Worm (Caenorhabditis elegans) whole organism, young adult: ENCODE measurements around the gene vms-1.
A peak's percentile ranks its signal among the peaks of the same experiment; 100 is the strongest.

Source experiments
- C06A6.2 ChIP-seq: fragments of 200-800 bp; sonication (Bioruptor generic); conservative IDR thresholded peaks from 2 replicates; pipeline ENCODE4 v1.3.6; 2022; ENCODE audit warnings: missing genetic modification characterization, missing compliant biosample characterization
- F22D6.2 ChIP-seq: sonication (generic microtip); optimal IDR thresholded peaks from 2 replicates; lab custom pipeline; 2016; ENCODE audit warnings: mild to moderate bottlenecking, missing genetic modification characterization, missing compliant biosample characterization
- F52B5.7 ChIP-seq: sonication (generic microtip); optimal IDR thresholded peaks from 2 replicates; lab custom pipeline; 2016; ENCODE audit warnings: mild to moderate bottlenecking, missing genetic modification characterization, missing compliant biosample characterization
- F55B11.4 ChIP-seq: sonication (generic microtip); optimal IDR thresholded peaks from 2 replicates; lab custom pipeline; 2016; ENCODE audit warnings: missing compliant biosample characterization, missing genetic modification characterization, borderline replicate concordance; ENCODE audit not compliant: insufficient read depth
- ZK185.1 ChIP-seq: sonication (generic microtip); optimal IDR thresholded peaks from 2 replicates; lab custom pipeline; 2016; ENCODE audit warnings: mild to moderate bottlenecking, missing genetic modification characterization, missing compliant biosample characterization; ENCODE audit not compliant: poor library complexity, severe bottlenecking
- aptf-2 ChIP-seq: fragments of 200-800 bp; sonication (Bioruptor generic); conservative IDR thresholded peaks from 2 replicates; pipeline ENCODE4 v1.3.6; 2022; ENCODE audit warnings: missing genetic modification reagents, missing genetic modification characterization, missing compliant biosample characterization
- attf-5 ChIP-seq: fragments of 200-800 bp; sonication (Bioruptor generic); optimal IDR thresholded peaks from 2 replicates; lab custom pipeline; 2018; ENCODE audit warnings: mild to moderate bottlenecking, missing genetic modification characterization, missing compliant biosample characterization
- bed-1 ChIP-seq: fragments of 200-800 bp; sonication (Bioruptor generic); IDR thresholded peaks from 2 replicates; pipeline ENCODE4 v1.3.6; 2022; ENCODE audit warnings: missing genetic modification reagents, missing genetic modification characterization, missing compliant biosample characterization
- bed-2 ChIP-seq: fragments of 200-800 bp; sonication (Bioruptor generic); IDR thresholded peaks from 2 replicates; pipeline ENCODE4 v1.3.6; 2022; ENCODE audit warnings: missing genetic modification reagents, missing genetic modification characterization, missing compliant biosample characterization
- cebp-1 ChIP-seq, 2 experiments: fragments of 200-800 bp in 1 of 2; sonication (Bioruptor generic) in 1 of 2; sonication (generic microtip) in 1 of 2; IDR thresholded peaks in 1 of 2; optimal IDR thresholded peaks in 1 of 2; 2 replicates each; pipeline versions ENCODE4 v1.3.6 to Lab custom; 2017 to 2022; ENCODE audit warnings: missing compliant biosample characterization in 2 of 2, missing genetic modification characterization in 2 of 2, mild to moderate bottlenecking in 1 of 2, missing genetic modification reagents in 1 of 2, moderate library complexity in 1 of 2
- ceh-27 ChIP-seq: fragments of 200-800 bp; sonication (Bioruptor generic); optimal IDR thresholded peaks from 2 replicates; lab custom pipeline; 2018; ENCODE audit warnings: mild to moderate bottlenecking, missing genetic modification characterization, moderate library complexity, missing compliant biosample characterization
- ceh-91 ChIP-seq: fragments of 200-800 bp; sonication (Bioruptor generic); IDR thresholded peaks from 2 replicates; pipeline ENCODE4 v1.3.6; 2022; ENCODE audit warnings: missing genetic modification reagents, missing genetic modification characterization, missing compliant biosample characterization
- dox-1 ChIP-seq: fragments of 200-800 bp; sonication (Bioruptor generic); IDR thresholded peaks from 2 replicates; pipeline ENCODE4 v1.3.6; 2022; ENCODE audit warnings: missing genetic modification reagents, missing genetic modification characterization, missing compliant biosample characterization
- dpff-1 ChIP-seq: sonication (generic microtip); optimal IDR thresholded peaks from 2 replicates; lab custom pipeline; 2017; ENCODE audit warnings: mild to moderate bottlenecking, missing genetic modification characterization, missing compliant biosample characterization
- dpl-1 ChIP-seq: fragments of 150-350 bp; optimal IDR thresholded peaks from 2 replicates; lab custom pipeline; 2014; ENCODE audit warnings: missing biosample characterization, missing genetic modification reagents, missing genetic modification characterization
- egl-44 ChIP-seq: fragments of 200-800 bp; sonication (Bioruptor generic); IDR thresholded peaks from 2 replicates; pipeline ENCODE4 v1.3.6; 2022; ENCODE audit warnings: missing genetic modification reagents, missing genetic modification characterization, missing compliant biosample characterization
- egrh-3 ChIP-seq: fragments of 200-800 bp; sonication (Bioruptor generic); IDR thresholded peaks from 2 replicates; pipeline ENCODE4 v1.3.6; 2022; ENCODE audit warnings: missing genetic modification reagents, missing genetic modification characterization, missing compliant biosample characterization
- hlh-26 ChIP-seq: fragments of 200-800 bp; sonication (Bioruptor generic); conservative IDR thresholded peaks from 2 replicates; pipeline ENCODE4 v1.3.6; 2022; ENCODE audit warnings: missing genetic modification reagents, missing genetic modification characterization, missing compliant biosample characterization
- hmg-20 ChIP-seq: fragments of 200-800 bp; sonication (Bioruptor generic); IDR thresholded peaks from 2 replicates; pipeline ENCODE4 v1.3.6; 2022; ENCODE audit warnings: missing genetic modification reagents, missing genetic modification characterization, missing compliant biosample characterization
- hsf-1 ChIP-seq: fragments of 200-800 bp; sonication (Bioruptor generic); IDR thresholded peaks from 2 replicates; pipeline ENCODE4 v1.3.6; 2022; ENCODE audit warnings: missing genetic modification reagents, missing genetic modification characterization, missing compliant biosample characterization
- let-526 ChIP-seq: fragments of 200-800 bp; sonication (Bioruptor generic); IDR thresholded peaks from 2 replicates; pipeline ENCODE4 v1.3.6; 2022; ENCODE audit warnings: missing genetic modification reagents, missing genetic modification characterization, missing compliant biosample characterization
- lin-35 ChIP-seq, 3 experiments: fragments of 150-350 bp in 2 of 3; sonication (generic microtip) in 1 of 3; optimal IDR thresholded peaks; 2 replicates each; lab custom pipeline; 2014 to 2018; ENCODE audit warnings: missing biosample characterization in 3 of 3, missing genetic modification characterization in 3 of 3, missing genetic modification reagents in 3 of 3
- lin-40 ChIP-seq: sonication (generic microtip); optimal IDR thresholded peaks from 2 replicates; lab custom pipeline; 2016; ENCODE audit warnings: missing genetic modification characterization, mild to moderate bottlenecking, missing compliant biosample characterization, missing genotype, missing genetic modification reagents
- lsy-27 ChIP-seq: sonication (generic microtip); optimal IDR thresholded peaks from 2 replicates; lab custom pipeline; 2017; ENCODE audit warnings: missing genetic modification characterization, mild to moderate bottlenecking, missing compliant biosample characterization, antibody characterized with exemption, missing genotype, borderline replicate concordance; ENCODE audit not compliant: insufficient read depth
- madf-10 ChIP-seq: sonication (generic microtip); optimal IDR thresholded peaks from 2 replicates; lab custom pipeline; 2016; ENCODE audit warnings: mild to moderate bottlenecking, missing genetic modification characterization, missing compliant biosample characterization
- madf-6 ChIP-seq: fragments of 200-800 bp; sonication (Bioruptor generic); IDR thresholded peaks from 2 replicates; pipeline ENCODE4 v1.3.6; 2022; ENCODE audit warnings: missing genetic modification reagents, missing genetic modification characterization, missing compliant biosample characterization
- nfya-1 ChIP-seq: sonication (generic microtip); optimal IDR thresholded peaks from 2 replicates; lab custom pipeline; 2017; ENCODE audit warnings: antibody characterized with exemption, missing compliant biosample characterization, missing genetic modification characterization, borderline replicate concordance; ENCODE audit not compliant: insufficient read depth
- nhr-27 ChIP-seq: fragments of 200-800 bp; sonication (Bioruptor generic); optimal IDR thresholded peaks from 2 replicates; lab custom pipeline; 2018; ENCODE audit warnings: mild to moderate bottlenecking, missing genetic modification characterization, moderate library complexity, missing compliant biosample characterization
- pha-4 ChIP-seq: fragments of 150-350 bp; sonication (generic microtip); optimal IDR thresholded peaks from 2 replicates; lab custom pipeline; 2014; ENCODE audit warnings: missing biosample characterization, missing genetic modification reagents, missing genetic modification characterization
- rcor-1 ChIP-seq: fragments of 200-800 bp; sonication (Bioruptor generic); IDR thresholded peaks from 2 replicates; pipeline ENCODE4 v1.3.6; 2022; ENCODE audit warnings: missing genetic modification reagents, missing genetic modification characterization, missing compliant biosample characterization
- rec-8 ChIP-seq, 2 experiments: sonication (generic microtip); optimal IDR thresholded peaks; 2 replicates each; lab custom pipeline; 2016; ENCODE audit warnings: mild to moderate bottlenecking in 2 of 2, missing genetic modification characterization in 2 of 2, missing genetic modification reagents in 2 of 2, missing genotype in 2 of 2, missing biosample characterization in 1 of 2, missing compliant biosample characterization in 1 of 2, moderate library complexity in 1 of 2
- repo-1 ChIP-seq: sonication (generic microtip); optimal IDR thresholded peaks from 2 replicates; lab custom pipeline; 2017; ENCODE audit warnings: mild to moderate bottlenecking, missing genetic modification characterization, missing compliant biosample characterization
- sdz-38 ChIP-seq: sonication (generic microtip); optimal IDR thresholded peaks from 2 replicates; lab custom pipeline; 2016; ENCODE audit warnings: missing genotype, missing genetic modification characterization, missing compliant biosample characterization
- sea-2 ChIP-seq: fragments of 200-800 bp; sonication (Bioruptor generic); IDR thresholded peaks from 2 replicates; pipeline ENCODE4 v1.3.6; 2022; ENCODE audit warnings: missing genetic modification characterization, missing compliant biosample characterization
- snpc-1.1 ChIP-seq: sonication (generic microtip); optimal IDR thresholded peaks from 2 replicates; lab custom pipeline; 2017; ENCODE audit warnings: missing genetic modification characterization, mild to moderate bottlenecking, missing compliant biosample characterization, antibody characterized with exemption, moderate library complexity, missing genotype, missing genetic modification reagents; ENCODE audit not compliant: insufficient read depth
- snpc-4 ChIP-seq, 5 experiments: fragments of 150-350 bp in 1 of 5; sonication (generic microtip) in 4 of 5; optimal IDR thresholded peaks; 2 replicates each; lab custom pipeline; 2014 to 2018; ENCODE audit warnings: missing genetic modification characterization in 5 of 5, missing biosample characterization in 3 of 5, antibody characterized with exemption in 2 of 5, mild to moderate bottlenecking in 2 of 5, missing compliant biosample characterization in 2 of 5, missing genotype in 2 of 5, moderate library complexity in 2 of 5, missing genetic modification reagents in 1 of 5
- somi-1 ChIP-seq: fragments of 200-800 bp; sonication (Bioruptor generic); optimal IDR thresholded peaks from 2 replicates; lab custom pipeline; 2018; ENCODE audit warnings: mild to moderate bottlenecking, missing genetic modification characterization, missing compliant biosample characterization
- tlf-1 ChIP-seq: fragments of 200-800 bp; sonication (Bioruptor generic); optimal IDR thresholded peaks from 2 replicates; lab custom pipeline; 2018; ENCODE audit warnings: mild to moderate bottlenecking, missing genetic modification characterization, missing compliant biosample characterization
- xnd-1 ChIP-seq: sonication (generic microtip); optimal IDR thresholded peaks from 2 replicates; lab custom pipeline; 2016; ENCODE audit warnings: missing genotype, missing genetic modification reagents, missing genetic modification characterization, missing compliant biosample characterization
- ztf-18 ChIP-seq: sonication (generic microtip); optimal IDR thresholded peaks from 2 replicates; lab custom pipeline; 2016; ENCODE audit warnings: missing genotype, mild to moderate bottlenecking, missing genetic modification characterization, missing compliant biosample characterization
- ztf-25 ChIP-seq: fragments of 200-800 bp; sonication (Bioruptor generic); IDR thresholded peaks from 2 replicates; pipeline ENCODE4 v1.3.6; 2022; ENCODE audit warnings: missing genetic modification reagents, missing genetic modification characterization, missing compliant biosample characterization
- ztf-26 ChIP-seq: sonication (generic microtip); optimal IDR thresholded peaks from 2 replicates; lab custom pipeline; 2017; ENCODE audit warnings: missing genetic modification characterization, missing compliant biosample characterization
- ztf-28 ChIP-seq: fragments of 200-800 bp; sonication (Bioruptor generic); IDR thresholded peaks from 2 replicates; pipeline ENCODE4 v1.3.6; 2022; ENCODE audit warnings: missing genetic modification reagents, missing genetic modification characterization, missing compliant biosample characterization

vms-1 gene

ce11 chrIII:8108490-8108889 is 20.2 kb downstream of the vms-1 start, which contains the start of gene C14B9.3:
TSS of gene C14B9.3 (plus strand) at chrIII:8108790.
- TF ChIP-seq F22D6.2 (tag; lab: Kevin White, UChicago) (no peak), xnd-1 (tag; lab: Kevin White, UChicago) (no peak), aptf-2 (no peak), ceh-27 (GFP tag; lab: Kevin White, UChicago) (no peak), sea-2 (GFP tag; lab: Robert Waterston, UW) (no peak), dox-1 (GFP tag; lab: Robert Waterston, UW) (no peak), ceh-91 (no peak), somi-1 (GFP tag; lab: Kevin White, UChicago) (no peak), lin-35 (GFP tag; optimal IDR thresholded peaks at IDR 0.05; lab: Kevin White, UChicago) (no peak), ztf-18 (tag; lab: Kevin White, UChicago) (no peak), tlf-1 (no peak), F55B11.4 (tag; lab: Kevin White, UChicago) (no peak), bed-1 (GFP tag; lab: Robert Waterston, UW) (no peak), ztf-28 (no peak), C06A6.2 (GFP tag; lab: Robert Waterston, UW) (no peak), rec-8 (tag; optimal IDR thresholded peaks at IDR 0.05; lab: Kevin White, UChicago) (no peak), lsy-27 (tag; lab: Kevin White, UChicago) (no peak)

ce11 chrIII:8109459-8110057 is 21.2 kb downstream of the vms-1 start:
- TF ChIP-seq dpl-1 (GFP tag; lab: Kevin White, UChicago) (peak; percentile 12), madf-10 (tag; lab: Kevin White, UChicago) (peak; percentile 63), rec-8 (tag; optimal IDR thresholded peaks at IDR 0.05; lab: Kevin White, UChicago) (peak; percentile 80 to 94), cebp-1 (GFP tag; IDR thresholded peaks at IDR 0.05; lab: Robert Waterston, UW) (no peak), cebp-1 (tag; optimal IDR thresholded peaks at IDR 0.05; lab: Kevin White, UChicago) (peak; percentile 73), hlh-26 (GFP tag; lab: Robert Waterston, UW) (no peak), ztf-25 (peak; percentile 83), bed-2 (GFP tag; lab: Robert Waterston, UW) (no peak), nhr-27 (no peak), snpc-4 (GFP tag; optimal IDR thresholded peaks at IDR 0.05; lab: Kevin White, UChicago) (peak; percentile 81), snpc-4 (tag; optimal IDR thresholded peaks at IDR 0.05; lab: Kevin White, UChicago) (peak; percentile 36 to 76 (median 64)), lin-40 (tag; lab: Kevin White, UChicago) (peak; percentile 71), rcor-1 (GFP tag; lab: Robert Waterston, UW) (peak; percentile 58; the same call in 1 of the 2 replicates), ZK185.1 (tag; lab: Kevin White, UChicago) (peak; percentile 59), F22D6.2 (tag; lab: Kevin White, UChicago) (peak; percentile 17), let-526 (GFP tag; lab: Robert Waterston, UW) (no peak), ztf-28 (peak; percentile 74; the same call in 1 of the 2 replicates), egl-44 (GFP tag; lab: Robert Waterston, UW) (peak; percentile 90), hsf-1 (GFP tag; lab: Robert Waterston, UW) (0 out of 2 replicates have a peak, but pooled peaks have one; percentile 14), madf-6 (GFP tag; lab: Robert Waterston, UW) (peak; percentile 72), pha-4 (tag; lab: Kevin White, UChicago) (no peak), dpff-1 (tag; lab: Kevin White, UChicago) (no peak), attf-5 (GFP tag; lab: Kevin White, UChicago) (peak; percentile 63), snpc-1.1 (tag; lab: Kevin White, UChicago) (peak; percentile 62), lsy-27 (tag; lab: Kevin White, UChicago) (no peak), repo-1 (tag; lab: Kevin White, UChicago) (peak; percentile 55), somi-1 (GFP tag; lab: Kevin White, UChicago) (no peak), F52B5.7 (tag; lab: Kevin White, UChicago) (peak; percentile 47), ztf-26 (peak; percentile 67), egrh-3 (GFP tag; lab: Robert Waterston, UW) (peak; percentile 52), nfya-1 (tag; lab: Kevin White, UChicago) (no peak), sdz-38 (no peak), hmg-20 (0 out of 2 replicates have a peak, but pooled peaks have one; percentile 38)
